Fruit fly (Drosophila melanogaster) whole organism, embryonic: ENCODE results near the gene usp.
A peak's percentile ranks its signal among the peaks of the same experiment; 100 is the strongest.

ENCODE experiments used
- Adf1 ChIP-seq: fragments of 200-800 bp; sonication (Bioruptor generic); IDR thresholded peaks from 2 replicates; pipeline ENCODE4 v1.3.6; 2022; ENCODE audit warnings: missing biosample characterization, missing genetic modification characterization
- BEAF-32 ChIP-seq: fragments of 200-800 bp; sonication (Bioruptor generic); optimal IDR thresholded peaks from 3 replicates; lab custom pipeline; 2017; ENCODE audit warnings: missing biosample characterization, missing genetic modification characterization, mild to moderate bottlenecking, moderate library complexity, missing genetic modification reagents
- CG11695 ChIP-seq: fragments of 200-800 bp; sonication (Bioruptor generic); IDR thresholded peaks from 3 replicates; pipeline ENCODE4 v1.3.6; 2022; ENCODE audit warnings: missing biosample characterization, missing genetic modification characterization
- CG12071 ChIP-seq: fragments of 200-800 bp; sonication (Bioruptor generic); optimal IDR thresholded peaks from 3 replicates; lab custom pipeline; 2018; ENCODE audit warnings: missing biosample characterization, mild to moderate bottlenecking, missing genetic modification characterization
- CG16779 ChIP-seq: fragments of 200-800 bp; sonication (Bioruptor generic); IDR thresholded peaks from 2 replicates; pipeline ENCODE4 v1.3.6; 2022; ENCODE audit warnings: missing biosample characterization, missing genetic modification characterization
- CG17912 ChIP-seq: fragments of 200-800 bp; sonication (Bioruptor generic); optimal IDR thresholded peaks from 2 replicates; lab custom pipeline; 2018; ENCODE audit warnings: missing biosample characterization, mild to moderate bottlenecking, missing genetic modification characterization
- CG18619 ChIP-seq: fragments of 200-800 bp; sonication (Bioruptor generic); optimal IDR thresholded peaks from 3 replicates; lab custom pipeline; 2017; ENCODE audit warnings: missing biosample characterization, mild to moderate bottlenecking, missing genetic modification characterization
- CG2712 ChIP-seq: fragments of 200-800 bp; optimal IDR thresholded peaks from 3 replicates; lab custom pipeline; 2019; ENCODE audit warnings: missing biosample characterization, mild to moderate bottlenecking, missing genetic modification characterization, moderate library complexity
- CG31441 ChIP-seq: fragments of 200-800 bp; sonication (Bioruptor generic); IDR thresholded peaks from 2 replicates; pipeline ENCODE4 v1.3.6; 2022; ENCODE audit warnings: missing biosample characterization, missing genetic modification characterization
- CG32767 ChIP-seq: fragments of 200-800 bp; sonication (Bioruptor generic); IDR thresholded peaks from 2 replicates; pipeline ENCODE4 v1.3.6; 2022; ENCODE audit warnings: missing biosample characterization, missing genetic modification characterization
- CG33557 ChIP-seq: fragments of 200-800 bp; sonication (Bioruptor generic); optimal IDR thresholded peaks from 2 replicates; lab custom pipeline; 2019; ENCODE audit warnings: missing biosample characterization, mild to moderate bottlenecking, missing genetic modification characterization, moderate library complexity
- CG34224 ChIP-seq: fragments of 200-800 bp; sonication (Bioruptor generic); IDR thresholded peaks from 3 replicates; pipeline ENCODE4 v1.3.6; 2022; ENCODE audit warnings: missing biosample characterization, missing genetic modification characterization; ENCODE audit not compliant: partially characterized antibody
- CG34422 ChIP-seq: fragments of 200-800 bp; sonication (Bioruptor generic); IDR thresholded peaks from 3 replicates; pipeline ENCODE4 v1.3.6; 2022; ENCODE audit warnings: missing biosample characterization, missing genetic modification characterization
- CG4328 ChIP-seq: fragments of 200-800 bp; sonication (Bioruptor generic); optimal IDR thresholded peaks from 3 replicates; lab custom pipeline; 2017; ENCODE audit warnings: missing biosample characterization, missing genetic modification reagents, missing genetic modification characterization
- CG4360 ChIP-seq: fragments of 200-800 bp; sonication (Bioruptor generic); IDR thresholded peaks from 2 replicates; pipeline ENCODE4 v1.3.6; 2022; ENCODE audit warnings: missing biosample characterization, missing genetic modification characterization
- CG8388 ChIP-seq: fragments of 200-800 bp; sonication (Bioruptor generic); optimal IDR thresholded peaks from 2 replicates; lab custom pipeline; 2019; ENCODE audit warnings: missing biosample characterization, mild to moderate bottlenecking, missing genetic modification characterization, moderate library complexity
- D ChIP-seq, 2 experiments: fragments of 200-800 bp in 1 of 2; fragments of >200 bp in 1 of 2; sonication (Bioruptor generic) in 1 of 2; optimal IDR thresholded peaks; 2 replicates in 1 of 2; 3 replicates in 1 of 2; lab custom pipeline; 2017; ENCODE audit warnings: mild to moderate bottlenecking in 1 of 2, missing biosample characterization in 1 of 2, missing genetic modification characterization in 1 of 2, missing genetic modification reagents in 1 of 2
- Deaf1 ChIP-seq: fragments of 200-800 bp; optimal IDR thresholded peaks from 3 replicates; lab custom pipeline; 2019; ENCODE audit warnings: missing biosample characterization, mild to moderate bottlenecking, missing genetic modification characterization, moderate library complexity
- Doc3 ChIP-seq: fragments of 200-800 bp; sonication (Bioruptor generic); IDR thresholded peaks from 3 replicates; pipeline ENCODE4 v1.3.6; 2022; ENCODE audit warnings: missing biosample characterization, missing genetic modification characterization; ENCODE audit not compliant: partially characterized antibody
- Ets65A ChIP-seq: fragments of 200-800 bp; sonication (Bioruptor generic); peaks from one replicate; lab custom pipeline; 2016; ENCODE audit warnings: missing biosample characterization, missing genetic modification characterization
- HLH4C ChIP-seq: fragments of 200-800 bp; sonication (Bioruptor generic); IDR thresholded peaks from 3 replicates; pipeline ENCODE4 v1.3.6; 2022; ENCODE audit warnings: missing biosample characterization, missing genetic modification characterization; ENCODE audit not compliant: partially characterized antibody
- Hr3 ChIP-seq: fragments of 200-800 bp; sonication (Bioruptor generic); optimal IDR thresholded peaks from 3 replicates; lab custom pipeline; 2016; ENCODE audit warnings: missing biosample characterization, missing genetic modification characterization
- Hr39 ChIP-seq: fragments of >200 bp; optimal IDR thresholded peaks from 2 replicates; lab custom pipeline; 2017
- Hr78 ChIP-seq, 2 experiments: fragments of 200-800 bp in 1 of 2; fragments of >200 bp in 1 of 2; sonication (Bioruptor generic) in 1 of 2; optimal IDR thresholded peaks; 2 replicates each; lab custom pipeline; 2017 to 2019; ENCODE audit warnings: missing biosample characterization in 2 of 2, missing genetic modification characterization in 2 of 2, mild to moderate bottlenecking in 1 of 2, moderate library complexity in 1 of 2
- Med ChIP-seq: fragments of 200-800 bp; sonication (Bioruptor generic); peaks from one replicate; lab custom pipeline; 2016; ENCODE audit warnings: missing biosample characterization, missing genetic modification characterization, mild to moderate bottlenecking, inconsistent platforms, moderate library complexity
- Nf-YB ChIP-seq: fragments of 200-800 bp; sonication (Bioruptor generic); optimal IDR thresholded peaks from 3 replicates; lab custom pipeline; 2019; ENCODE audit warnings: missing biosample characterization, mild to moderate bottlenecking, missing genetic modification characterization, moderate library complexity
- Xrp1 ChIP-seq: fragments of 200-800 bp; sonication (Bioruptor generic); IDR thresholded peaks from 2 replicates; pipeline ENCODE4 v1.3.6; 2022; ENCODE audit warnings: missing biosample characterization, missing genetic modification characterization
- btn ChIP-seq: fragments of 200-800 bp; sonication (Bioruptor generic); optimal IDR thresholded peaks from 2 replicates; lab custom pipeline; 2016; ENCODE audit warnings: missing biosample characterization, missing genetic modification characterization
- cg ChIP-seq: fragments of 200-800 bp; sonication (Bioruptor generic); optimal IDR thresholded peaks from 3 replicates; lab custom pipeline; 2019; ENCODE audit warnings: missing biosample characterization, mild to moderate bottlenecking, missing genetic modification characterization, moderate library complexity
- corto ChIP-seq: fragments of 200-800 bp; sonication (Bioruptor generic); optimal IDR thresholded peaks from 2 replicates; lab custom pipeline; 2016; ENCODE audit warnings: missing biosample characterization, mild to moderate bottlenecking, missing genetic modification characterization, moderate library complexity
- crol ChIP-seq: fragments of 200-800 bp; sonication (Bioruptor generic); IDR thresholded peaks from 2 replicates; pipeline ENCODE4 v1.3.6; 2022; ENCODE audit warnings: missing biosample characterization, missing genetic modification characterization
- crp ChIP-seq, 2 experiments: fragments of 200-800 bp; sonication (Bioruptor generic); optimal IDR thresholded peaks; 2 replicates in 1 of 2; 3 replicates in 1 of 2; lab custom pipeline; 2017; ENCODE audit warnings: missing biosample characterization in 2 of 2, missing genetic modification characterization in 2 of 2, mild to moderate bottlenecking in 1 of 2, moderate library complexity in 1 of 2
- exex ChIP-seq: fragments of 200-800 bp; sonication (Bioruptor generic); optimal IDR thresholded peaks from 4 replicates; lab custom pipeline; 2018; ENCODE audit warnings: missing biosample characterization, mild to moderate bottlenecking, missing genetic modification characterization, moderate library complexity
- fu2 ChIP-seq: fragments of 200-800 bp; sonication (Bioruptor generic); optimal IDR thresholded peaks from 2 replicates; lab custom pipeline; 2016; ENCODE audit warnings: missing biosample characterization, missing genetic modification characterization
- her ChIP-seq: fragments of 200-800 bp; sonication (Bioruptor generic); optimal IDR thresholded peaks from 2 replicates; lab custom pipeline; 2016; ENCODE audit warnings: missing biosample characterization, missing genetic modification characterization
- hkb ChIP-seq, 2 experiments: fragments of 200-800 bp in 1 of 2; fragments of >200 bp in 1 of 2; sonication (Bioruptor generic) in 1 of 2; IDR thresholded peaks in 1 of 2; optimal IDR thresholded peaks in 1 of 2; 2 replicates each; pipeline versions ENCODE4 v1.3.6 to Lab custom; 2017 to 2022; ENCODE audit warnings: missing biosample characterization in 1 of 2, missing genetic modification characterization in 1 of 2
- jing ChIP-seq: fragments of 200-800 bp; sonication (Bioruptor generic); optimal IDR thresholded peaks from 2 replicates; lab custom pipeline; 2018; ENCODE audit warnings: missing biosample characterization, mild to moderate bottlenecking, missing genetic modification characterization
- kay ChIP-seq: fragments of 200-800 bp; sonication (Bioruptor generic); optimal IDR thresholded peaks from 2 replicates; lab custom pipeline; 2016; ENCODE audit warnings: missing biosample characterization, missing genetic modification characterization
- nau ChIP-seq: fragments of 200-800 bp; sonication (Bioruptor generic); optimal IDR thresholded peaks from 3 replicates; lab custom pipeline; 2017; ENCODE audit warnings: missing biosample characterization, mild to moderate bottlenecking, missing genetic modification characterization, missing genetic modification reagents
- pfk ChIP-seq: fragments of 200-800 bp; sonication (Bioruptor generic); optimal IDR thresholded peaks from 2 replicates; lab custom pipeline; 2018; ENCODE audit warnings: missing biosample characterization, mild to moderate bottlenecking, missing genetic modification characterization, moderate library complexity
- psq ChIP-seq: fragments of 200-800 bp; sonication (Bioruptor generic); optimal IDR thresholded peaks from 2 replicates; lab custom pipeline; 2017; ENCODE audit warnings: missing biosample characterization, missing genetic modification characterization
- sd ChIP-seq: fragments of 200-800 bp; sonication (Bioruptor generic); optimal IDR thresholded peaks from 3 replicates; lab custom pipeline; 2018; ENCODE audit warnings: missing biosample characterization, mild to moderate bottlenecking, missing genetic modification characterization, moderate library complexity
- sens-2 ChIP-seq: fragments of 200-800 bp; sonication (Bioruptor generic); IDR thresholded peaks from 2 replicates; pipeline ENCODE4 v1.3.6; 2022; ENCODE audit warnings: missing biosample characterization, missing genetic modification characterization
- sima ChIP-seq: fragments of 200-800 bp; sonication (Bioruptor generic); optimal IDR thresholded peaks from 2 replicates; lab custom pipeline; 2016; ENCODE audit warnings: missing biosample characterization, missing genetic modification characterization
- sr ChIP-seq: fragments of 200-800 bp; sonication (Bioruptor generic); IDR thresholded peaks from 3 replicates; pipeline ENCODE4 v1.3.6; 2022; ENCODE audit warnings: missing biosample characterization, missing genetic modification characterization
- tio ChIP-seq: fragments of 200-800 bp; sonication (Bioruptor generic); optimal IDR thresholded peaks from 2 replicates; lab custom pipeline; 2017; ENCODE audit warnings: missing biosample characterization, missing genetic modification characterization, inconsistent platforms

The usp gene

dm6 chrX:2004114-2004513, 38.0 kb downstream of the usp start:
- no peak for TF ChIP-seq CG31441 (GFP tag; lab: Robert Waterston, UW)
- TF ChIP-seq Hr39 (lab: Kevin White, UChicago) = peak; percentile 92
- no peak for TF ChIP-seq CG12071 (GFP tag; lab: Kevin White, UChicago)
- no peak for TF ChIP-seq crp (GFP tag; optimal IDR thresholded peaks at IDR 0.05; lab: Kevin White, UChicago)
- peak; percentile 23; the same call in 1 of the 2 replicates for TF ChIP-seq CG4360 (GFP tag; lab: Robert Waterston, UW)
- no peak for TF ChIP-seq fu2 (GFP tag; lab: Kevin White, UChicago)
- TF ChIP-seq crol (GFP tag; lab: Robert Waterston, UW) = peak; percentile 49; the same call in 1 of the 2 replicates
- no peak for TF ChIP-seq CG4328 (GFP tag; lab: Kevin White, UChicago)
- peak; percentile 70; the same call in 2 of the 3 replicates for TF ChIP-seq sr (GFP tag; lab: Robert Waterston, UW)
- TF ChIP-seq CG2712 (tag; lab: Kevin White, UChicago) = no peak
- TF ChIP-seq, all 482 proteins: peak for 4

dm6 chrX:2001057-2001456, 41.1 kb downstream of the usp start:
- TF ChIP-seq Xrp1 (GFP tag; lab: Robert Waterston, UW) = no peak
- peak; percentile 38 for TF ChIP-seq Med (GFP tag; lab: Kevin White, UChicago)
- TF ChIP-seq fu2 (GFP tag; lab: Kevin White, UChicago) = no peak
- peak; percentile 52 for TF ChIP-seq Ets65A (GFP tag; lab: Kevin White, UChicago)

DNA sequence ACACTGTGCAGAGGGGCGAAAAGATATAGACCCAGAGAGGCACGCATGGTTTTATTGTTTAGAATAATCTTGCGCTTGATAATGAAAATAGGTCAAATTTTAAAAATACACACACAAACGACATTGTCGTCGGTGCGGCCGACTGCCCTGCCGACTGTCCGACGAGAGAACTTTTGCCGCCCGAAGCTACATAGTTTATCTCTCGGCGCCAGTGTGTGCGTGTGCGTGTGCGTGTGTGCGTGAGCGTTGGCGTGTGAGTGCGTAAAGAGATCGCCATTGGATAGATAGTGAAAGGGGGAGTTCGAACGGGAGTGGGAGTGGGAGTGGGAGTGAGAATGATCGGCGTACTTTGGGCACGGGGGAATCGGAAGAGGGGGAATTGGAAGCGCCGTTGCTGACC, 46.5 kb downstream of the usp start:
- TF ChIP-seq pfk (no peak), Doc3 (GFP tag; lab: Robert Waterston, UW) (no peak), Adf1 (GFP tag; lab: Robert Waterston, UW) (peak; percentile 76), nau (no peak), btn (GFP tag; lab: Kevin White, UChicago) (no peak), corto (GFP tag; lab: Kevin White, UChicago) (no peak), exex (peak; percentile 30), sens-2 (GFP tag; lab: Robert Waterston, UW) (no peak), Deaf1 (tag; lab: Kevin White, UChicago) (peak; percentile 98), her (GFP tag; lab: Kevin White, UChicago) (no peak), CG16779 (GFP tag; lab: Robert Waterston, UW) (no peak), D (optimal IDR thresholded peaks at IDR 0.05; lab: Kevin White, UChicago) (no peak), D (GFP tag; optimal IDR thresholded peaks at IDR 0.05; lab: Kevin White, UChicago) (no peak), Hr78 (GFP tag; optimal IDR thresholded peaks at IDR 0.05; lab: Kevin White, UChicago) (peak in 1 of 2 experiments; percentile 38), CG11695 (GFP tag; lab: Robert Waterston, UW) (no peak), psq (GFP tag; lab: Kevin White, UChicago) (no peak), CG18619 (GFP tag; lab: Kevin White, UChicago) (no peak), sima (no peak), tio (no peak), CG34224 (GFP tag; lab: Robert Waterston, UW) (no peak), CG33557 (no peak), Nf-YB (GFP tag; lab: Kevin White, UChicago) (peak; percentile 44), CG34422 (no peak), HLH4C (GFP tag; lab: Robert Waterston, UW) (no peak), CG17912 (GFP tag; lab: Kevin White, UChicago) (no peak), kay (GFP tag; lab: Kevin White, UChicago) (no peak), CG8388 (GFP tag; lab: Kevin White, UChicago) (no peak), hkb (optimal IDR thresholded peaks at IDR 0.05; lab: Kevin White, UChicago) (no peak), hkb (GFP tag; IDR thresholded peaks at IDR 0.05; lab: Robert Waterston, UW) (no peak), Hr3 (GFP tag; lab: Kevin White, UChicago) (peak; percentile 22), BEAF-32 (GFP tag; lab: Kevin White, UChicago) (no peak), CG32767 (0 out of 2 replicates have a peak, but pooled peaks have one; percentile 50), sr (GFP tag; lab: Robert Waterston, UW) (0 out of 3 replicates have a peak, but pooled peaks have one; percentile 23), cg (GFP tag; lab: Kevin White, UChicago) (peak; percentile 89), sd (tag; lab: Kevin White, UChicago) (peak; percentile 64), jing (GFP tag; lab: Kevin White, UChicago) (no peak)
